Fruit fly (Drosophila melanogaster) whole organism, embryonic: Measurements from ENCODE around the gene Mipp2.

Source experiments
- Adf1 ChIP-seq: fragments of 200-800 bp; sonication (Bioruptor generic); IDR thresholded peaks from 2 replicates; pipeline ENCODE4 v1.3.6; 2022; ENCODE audit warnings: missing biosample characterization, missing genetic modification characterization
- CG10431 ChIP-seq: fragments of 200-800 bp; sonication (Bioruptor generic); optimal IDR thresholded peaks from 3 replicates; lab custom pipeline; 2018; ENCODE audit warnings: missing biosample characterization, mild to moderate bottlenecking, missing genetic modification characterization
- CG10979 ChIP-seq: fragments of 200-800 bp; sonication (Bioruptor generic); optimal IDR thresholded peaks from 2 replicates; lab custom pipeline; 2018; ENCODE audit warnings: missing biosample characterization, mild to moderate bottlenecking, missing genetic modification characterization, moderate library complexity
- CG14014 ChIP-seq: fragments of 200-800 bp; sonication (Bioruptor generic); IDR thresholded peaks from 2 replicates; pipeline ENCODE4 v1.3.6; 2022; ENCODE audit warnings: missing biosample characterization, missing genetic modification characterization
- CG17186 ChIP-seq: fragments of 200-800 bp; sonication (Bioruptor generic); optimal IDR thresholded peaks from 3 replicates; lab custom pipeline; 2017; ENCODE audit warnings: missing biosample characterization, missing genetic modification reagents, missing genetic modification characterization
- CG18011 ChIP-seq: fragments of 200-800 bp; sonication (Bioruptor generic); optimal IDR thresholded peaks from 2 replicates; lab custom pipeline; 2017; ENCODE audit warnings: missing biosample characterization, missing genetic modification characterization, mild to moderate bottlenecking, moderate library complexity, missing genotype
- CG31365 ChIP-seq: fragments of 200-800 bp; sonication (Bioruptor generic); optimal IDR thresholded peaks from 2 replicates; lab custom pipeline; 2018; ENCODE audit warnings: missing biosample characterization, mild to moderate bottlenecking, missing genetic modification characterization
- CG3847 ChIP-seq: fragments of 200-800 bp; sonication (Bioruptor generic); IDR thresholded peaks from 2 replicates; pipeline ENCODE4 v1.3.6; 2022; ENCODE audit warnings: missing biosample characterization, missing genetic modification characterization
- CG4820 ChIP-seq: fragments of 200-800 bp; sonication (Bioruptor generic); optimal IDR thresholded peaks from 3 replicates; lab custom pipeline; 2016; ENCODE audit warnings: missing biosample characterization, missing genetic modification characterization
- CG8478 ChIP-seq: fragments of >200 bp; optimal IDR thresholded peaks from 2 replicates; lab custom pipeline; 2018
- Camta ChIP-seq: fragments of 200-800 bp; sonication (Bioruptor generic); optimal IDR thresholded peaks from 2 replicates; lab custom pipeline; 2016; ENCODE audit warnings: missing biosample characterization, missing genetic modification characterization
- D ChIP-seq, 2 experiments: fragments of 200-800 bp in 1 of 2; fragments of >200 bp in 1 of 2; sonication (Bioruptor generic) in 1 of 2; optimal IDR thresholded peaks; 2 replicates in 1 of 2; 3 replicates in 1 of 2; lab custom pipeline; 2017; ENCODE audit warnings: mild to moderate bottlenecking in 1 of 2, missing biosample characterization in 1 of 2, missing genetic modification characterization in 1 of 2, missing genetic modification reagents in 1 of 2
- D19B ChIP-seq: fragments of 200-800 bp; sonication (Bioruptor generic); optimal IDR thresholded peaks from 2 replicates; lab custom pipeline; 2017; ENCODE audit warnings: missing biosample characterization, mild to moderate bottlenecking, missing genetic modification characterization
- ERR ChIP-seq: fragments of 200-800 bp; sonication (Bioruptor generic); optimal IDR thresholded peaks from 2 replicates; lab custom pipeline; 2016; ENCODE audit warnings: missing biosample characterization, missing genetic modification characterization
- H15 ChIP-seq: fragments of 200-800 bp; sonication (Bioruptor generic); IDR thresholded peaks from 3 replicates; pipeline ENCODE4 v1.3.6; 2022; ENCODE audit warnings: missing biosample characterization, missing genetic modification characterization
- HLHmδ ChIP-seq: fragments of 200-800 bp; sonication (Bioruptor generic); optimal IDR thresholded peaks from 2 replicates; lab custom pipeline; 2018; ENCODE audit warnings: missing biosample characterization, mild to moderate bottlenecking, missing genetic modification characterization, moderate library complexity
- Hr78 ChIP-seq, 2 experiments: fragments of 200-800 bp in 1 of 2; fragments of >200 bp in 1 of 2; sonication (Bioruptor generic) in 1 of 2; optimal IDR thresholded peaks; 2 replicates each; lab custom pipeline; 2017 to 2019; ENCODE audit warnings: missing biosample characterization in 2 of 2, missing genetic modification characterization in 2 of 2, mild to moderate bottlenecking in 1 of 2, moderate library complexity in 1 of 2
- Med ChIP-seq: fragments of 200-800 bp; sonication (Bioruptor generic); peaks from one replicate; lab custom pipeline; 2016; ENCODE audit warnings: missing biosample characterization, missing genetic modification characterization, mild to moderate bottlenecking, inconsistent platforms, moderate library complexity
- Neu2 ChIP-seq: fragments of 200-800 bp; sonication (Bioruptor generic); optimal IDR thresholded peaks from 3 replicates; lab custom pipeline; 2016; ENCODE audit warnings: missing biosample characterization, missing genetic modification characterization, borderline replicate concordance
- Stat92E ChIP-seq, 3 experiments: fragments of >200 bp in 2 of 3; fragments of 200-800 bp in 1 of 3; sonication (Bioruptor generic) in 1 of 3; optimal IDR thresholded peaks; 2 replicates each; lab custom pipeline; 2017 to 2019; ENCODE audit warnings: missing biosample characterization in 3 of 3, missing genetic modification characterization in 3 of 3, mild to moderate bottlenecking in 1 of 3, moderate library complexity in 1 of 3
- bab2 ChIP-seq: fragments of 200-800 bp; sonication (Bioruptor generic); optimal IDR thresholded peaks from 2 replicates; lab custom pipeline; 2016; ENCODE audit warnings: missing biosample characterization, missing genetic modification characterization
- bsh ChIP-seq, 2 experiments: fragments of 200-800 bp; sonication (Bioruptor generic); optimal IDR thresholded peaks; 2 replicates each; lab custom pipeline; 2017 to 2018; ENCODE audit warnings: mild to moderate bottlenecking in 2 of 2, missing biosample characterization in 2 of 2, missing genetic modification characterization in 2 of 2, moderate library complexity in 1 of 2
- cg ChIP-seq: fragments of 200-800 bp; sonication (Bioruptor generic); optimal IDR thresholded peaks from 3 replicates; lab custom pipeline; 2019; ENCODE audit warnings: missing biosample characterization, mild to moderate bottlenecking, missing genetic modification characterization, moderate library complexity
- ci ChIP-seq: fragments of 200-800 bp; sonication (Bioruptor generic); IDR thresholded peaks from 3 replicates; pipeline ENCODE4 v1.3.6; 2022; ENCODE audit warnings: missing biosample characterization, missing genetic modification characterization
- emc ChIP-seq: fragments of 200-800 bp; sonication (Bioruptor generic); optimal IDR thresholded peaks from 2 replicates; lab custom pipeline; 2016; ENCODE audit warnings: missing biosample characterization, missing genetic modification characterization
- ewg ChIP-seq: fragments of 200-800 bp; sonication (Bioruptor generic); optimal IDR thresholded peaks from 3 replicates; lab custom pipeline; 2017; ENCODE audit warnings: mild to moderate bottlenecking, missing biosample characterization, missing genetic modification reagents, missing genetic modification characterization
- gt ChIP-seq: fragments of 200-800 bp; sonication (Bioruptor generic); IDR thresholded peaks from 2 replicates; pipeline ENCODE4 v1.3.6; 2022; ENCODE audit warnings: missing biosample characterization, missing genetic modification characterization
- hbn ChIP-seq: fragments of 200-800 bp; sonication (Bioruptor generic); IDR thresholded peaks from 2 replicates; pipeline ENCODE4 v1.3.6; 2022; ENCODE audit warnings: missing biosample characterization, missing genetic modification characterization; ENCODE audit not compliant: partially characterized antibody
- ken ChIP-seq: fragments of 200-800 bp; sonication (Bioruptor generic); IDR thresholded peaks from 3 replicates; pipeline ENCODE4 v1.3.6; 2022; ENCODE audit warnings: missing biosample characterization, missing genetic modification characterization
- nmo ChIP-seq: fragments of 200-800 bp; sonication (Bioruptor generic); optimal IDR thresholded peaks from 2 replicates; lab custom pipeline; 2018; ENCODE audit warnings: missing biosample characterization, mild to moderate bottlenecking, missing genetic modification characterization, moderate library complexity
- pnt ChIP-seq: fragments of 200-800 bp; sonication (Bioruptor generic); optimal IDR thresholded peaks from 3 replicates; lab custom pipeline; 2016; ENCODE audit warnings: missing biosample characterization, missing genetic modification characterization
- pros ChIP-seq: fragments of 200-800 bp; sonication (Bioruptor generic); optimal IDR thresholded peaks from 3 replicates; lab custom pipeline; 2019; ENCODE audit warnings: missing biosample characterization, mild to moderate bottlenecking, missing genetic modification characterization, moderate library complexity
- pzg ChIP-seq: fragments of 200-800 bp; sonication (Bioruptor generic); optimal IDR thresholded peaks from 3 replicates; lab custom pipeline; 2018; ENCODE audit warnings: missing biosample characterization, mild to moderate bottlenecking, missing genetic modification characterization, moderate library complexity
- scrt ChIP-seq: fragments of 200-800 bp; sonication (Bioruptor generic); optimal IDR thresholded peaks from 2 replicates; lab custom pipeline; 2018; ENCODE audit warnings: missing biosample characterization, mild to moderate bottlenecking, missing genetic modification characterization, moderate library complexity
- seq ChIP-seq: fragments of 200-800 bp; sonication (Bioruptor generic); IDR thresholded peaks from 2 replicates; pipeline ENCODE4 v1.3.6; 2022; ENCODE audit warnings: missing biosample characterization, missing genetic modification characterization
- wor ChIP-seq: fragments of 200-800 bp; sonication (Bioruptor generic); IDR thresholded peaks from 2 replicates; pipeline ENCODE4 v1.3.6; 2022; ENCODE audit warnings: missing biosample characterization, missing genetic modification characterization
- zen2 ChIP-seq: fragments of 200-800 bp; sonication (Bioruptor generic); IDR thresholded peaks from 3 replicates; pipeline ENCODE4 v1.3.6; 2022; ENCODE audit warnings: missing biosample characterization, missing genetic modification characterization; ENCODE audit not compliant: partially characterized antibody
- zf30C ChIP-seq: fragments of 200-800 bp; sonication (Bioruptor generic); optimal IDR thresholded peaks from 3 replicates; lab custom pipeline; 2018; ENCODE audit warnings: missing biosample characterization, mild to moderate bottlenecking, missing genetic modification characterization

Mipp2 gene

dm6 chrX:6089679-6090460 is 1.4 kb downstream of the Mipp2 start, which contains the start of gene raptor (continued):
- TF ChIP-seq bsh (GFP tag; optimal IDR thresholded peaks at IDR 0.05; lab: Kevin White, UChicago) = peak in 1 of 2 experiments; percentile 0
- no peak for TF ChIP-seq HLHmδ (GFP tag; lab: Kevin White, UChicago)
- TF ChIP-seq Neu2 (GFP tag; lab: Kevin White, UChicago) = no peak
- no peak for TF ChIP-seq CG17186 (GFP tag; lab: Kevin White, UChicago)
- 0 out of 3 replicates have a peak, but pooled peaks have one; percentile 36 for TF ChIP-seq zen2
- TF ChIP-seq CG8478 (lab: Kevin White, UChicago) = no peak
- no peak for TF ChIP-seq pros (GFP tag; lab: Kevin White, UChicago)
- no peak for TF ChIP-seq H15 (GFP tag; lab: Robert Waterston, UW)
- TF ChIP-seq hbn (GFP tag; lab: Robert Waterston, UW) = peak; percentile 50

dm6 chrX:6081296-6081695 is 10.0 kb downstream of the Mipp2 start, which contains the start of gene CG4660:
CG4660 (minus strand) TSS chrX:6081372.
- TF ChIP-seq ci (0 out of 3 replicates have a peak, but pooled peaks have one; percentile 28), Hr78 (GFP tag; optimal IDR thresholded peaks at IDR 0.05; lab: Kevin White, UChicago) (no peak), gt (no peak), CG4820 (GFP tag; lab: Kevin White, UChicago) (no peak), bab2 (no peak), pnt (GFP tag; lab: Kevin White, UChicago) (no peak), Adf1 (GFP tag; lab: Robert Waterston, UW) (peak; percentile 83), cg (GFP tag; lab: Kevin White, UChicago) (no peak), CG10431 (GFP tag; lab: Kevin White, UChicago) (no peak), ken (GFP tag; lab: Robert Waterston, UW) (no peak), D19B (GFP tag; lab: Kevin White, UChicago) (peak; percentile 36), ewg (peak; percentile 82), CG10979 (tag; lab: Kevin White, UChicago) (no peak), Stat92E (GFP tag; optimal IDR thresholded peaks at IDR 0.05; lab: Kevin White, UChicago) (no peak), zf30C (no peak), wor (GFP tag; lab: Robert Waterston, UW) (no peak), scrt (GFP tag; lab: Kevin White, UChicago) (peak; percentile 99), CG31365 (tag; lab: Kevin White, UChicago) (no peak), D (optimal IDR thresholded peaks at IDR 0.05; lab: Kevin White, UChicago) (no peak), D (GFP tag; optimal IDR thresholded peaks at IDR 0.05; lab: Kevin White, UChicago) (no peak), emc (GFP tag; lab: Kevin White, UChicago) (no peak), seq (GFP tag; lab: Robert Waterston, UW) (peak; percentile 53; the same call in 1 of the 2 replicates), nmo (GFP tag; lab: Kevin White, UChicago) (no peak), CG14014 (no peak), CG18011 (GFP tag; lab: Kevin White, UChicago) (no peak), Med (GFP tag; lab: Kevin White, UChicago) (peak; percentile 45), pzg (peak; percentile 1), ERR (GFP tag; lab: Kevin White, UChicago) (no peak), CG3847 (GFP tag; lab: Robert Waterston, UW) (no peak), Camta (GFP tag; lab: Kevin White, UChicago) (no peak)
